Fruit fly (Drosophila melanogaster): ENCODE measurements around the gene D2hgdh.

D2hgdh gene

dm6 chrX:2145690-2146470 is 4.6 kb downstream of the D2hgdh start (continued):
- peak; percentile 0 for TF ChIP-seq jing (GFP tag; optimal IDR thresholded peaks at IDR 0.05)
- no peak for TF ChIP-seq CG32767 (GFP tag; IDR thresholded peaks at IDR 0.05)
- no peak for TF ChIP-seq CG11696 (GFP tag; IDR thresholded peaks at IDR 0.05)
- peak; percentile 79 for TF ChIP-seq CG13287 (GFP tag; IDR thresholded peaks at IDR 0.05; ENCODE audit: partially characterized antibody)
- TF ChIP-seq CG8924 (tag; optimal IDR thresholded peaks at IDR 0.05), result peak; percentile 40
- no peak for TF ChIP-seq dm (GFP tag; optimal IDR thresholded peaks at IDR 0.05)
- TF ChIP-seq CG30431 (GFP tag; optimal IDR thresholded peaks at IDR 0.05), result peak; percentile 16
- no peak; the same call in 1 of the 2 replicates for TF ChIP-seq H2.0 (GFP tag; IDR thresholded peaks at IDR 0.05)
- TF ChIP-seq CG14014 (GFP tag; IDR thresholded peaks at IDR 0.05), result peak; percentile 27; the same call in 1 of the 2 replicates
- peak; percentile 50; the same call in 1 of the 2 replicates for TF ChIP-seq tna (GFP tag; IDR thresholded peaks at IDR 0.05; ENCODE audit: partially characterized antibody)
- TF ChIP-seq CG17829 (tag; optimal IDR thresholded peaks at IDR 0.05), result no peak
- no peak for TF ChIP-seq Eip74EF (GFP tag; optimal IDR thresholded peaks at IDR 0.05)
- TF ChIP-seq CG16813 (GFP tag; IDR thresholded peaks at IDR 0.05; ENCODE audit: partially characterized antibody), result peak; percentile 77
- peak in 1 of 3 experiments; percentile 30 for TF ChIP-seq lola (GFP tag; optimal IDR thresholded peaks at IDR 0.05)
- TF ChIP-seq CG13296 (GFP tag; optimal IDR thresholded peaks at IDR 0.05), result peak; percentile 31
- no peak for TF ChIP-seq da (GFP tag; optimal IDR thresholded peaks at IDR 0.05)
- peak; percentile 16; the same call in 1 of the 2 replicates for TF ChIP-seq CG14441 (GFP tag; IDR thresholded peaks at IDR 0.05)
- no peak for TF ChIP-seq p53 (GFP tag; optimal IDR thresholded peaks at IDR 0.05)
- TF ChIP-seq Hmr (GFP tag; optimal IDR thresholded peaks at IDR 0.05), result peak; percentile 36
- no peak for TF ChIP-seq Dfd (GFP tag; optimal IDR thresholded peaks at IDR 0.05)
- TF ChIP-seq CG14667 (GFP tag; IDR thresholded peaks at IDR 0.05), result 0 out of 2 replicates have a peak, but pooled peaks have one; percentile 5
- no peak for TF ChIP-seq C15 (GFP tag; IDR thresholded peaks at IDR 0.05)
- no peak for TF ChIP-seq CG31224 (GFP tag; IDR thresholded peaks at IDR 0.05)
- TF ChIP-seq pfk (GFP tag; optimal IDR thresholded peaks at IDR 0.05), result no peak
- TF ChIP-seq CG13123 (GFP tag; optimal IDR thresholded peaks at IDR 0.05), result no peak
- TF ChIP-seq luna (GFP tag; optimal IDR thresholded peaks at IDR 0.05), result peak; percentile 27
- TF ChIP-seq abd-A (tag; optimal IDR thresholded peaks at IDR 0.05), result no peak
- TF ChIP-seq Optix (GFP tag; IDR thresholded peaks at IDR 0.05), result no peak
- TF ChIP-seq BEAF-32 (GFP tag; optimal IDR thresholded peaks at IDR 0.05), result peak; percentile 83
- TF ChIP-seq CG9727 (GFP tag; optimal IDR thresholded peaks at IDR 0.05), result peak; percentile 60
- no peak for TF ChIP-seq CG4854 (GFP tag; optimal IDR thresholded peaks at IDR 0.05)
- no peak for TF ChIP-seq CG10431 (GFP tag; optimal IDR thresholded peaks at IDR 0.05)
- no peak for TF ChIP-seq crc (GFP tag; optimal IDR thresholded peaks at IDR 0.05)
- TF ChIP-seq mirr (GFP tag; optimal IDR thresholded peaks at IDR 0.05), result peak; percentile 23
- peak; percentile 36 for TF ChIP-seq Usf (GFP tag; optimal IDR thresholded peaks at IDR 0.05)
- no peak for TF ChIP-seq oc (tag; optimal IDR thresholded peaks at IDR 0.05)
- 0 out of 3 replicates have a peak, but pooled peaks have one; percentile 45 for TF ChIP-seq CG7963 (GFP tag; IDR thresholded peaks at IDR 0.05; ENCODE audit: partially characterized antibody)
- no peak for TF ChIP-seq Nf-YB (GFP tag; optimal IDR thresholded peaks at IDR 0.05)
- peak; percentile 33 for TF ChIP-seq CG18476 (GFP tag; optimal IDR thresholded peaks at IDR 0.05)
- TF ChIP-seq br (optimal IDR thresholded peaks at IDR 0.05), result no peak
- no peak for TF ChIP-seq Sin3A (optimal IDR thresholded peaks at IDR 0.05)
- TF ChIP-seq CG12744 (GFP tag; optimal IDR thresholded peaks at IDR 0.05), result no peak
- TF ChIP-seq CG16863 (GFP tag; optimal IDR thresholded peaks at IDR 0.05), result no peak
- TF ChIP-seq CG2129 (GFP tag; IDR thresholded peaks at IDR 0.05; ENCODE audit: partially characterized antibody), result peak; percentile 72
- peak; percentile 23 for TF ChIP-seq nerfin-1 (tag; optimal IDR thresholded peaks at IDR 0.05)
- TF ChIP-seq dpn (GFP tag; optimal IDR thresholded peaks at IDR 0.05), result peak; percentile 15 to 66
- peak; percentile 27 for TF ChIP-seq CG18619 (GFP tag; optimal IDR thresholded peaks at IDR 0.05)
- TF ChIP-seq CG4730 (GFP tag; IDR thresholded peaks at IDR 0.05), result no peak
- no peak for TF ChIP-seq gt (GFP tag; IDR thresholded peaks at IDR 0.05)
